Fruit fly (Drosophila melanogaster): Measurements from ENCODE around the gene CG5895.

Gene CG5895

DNA sequence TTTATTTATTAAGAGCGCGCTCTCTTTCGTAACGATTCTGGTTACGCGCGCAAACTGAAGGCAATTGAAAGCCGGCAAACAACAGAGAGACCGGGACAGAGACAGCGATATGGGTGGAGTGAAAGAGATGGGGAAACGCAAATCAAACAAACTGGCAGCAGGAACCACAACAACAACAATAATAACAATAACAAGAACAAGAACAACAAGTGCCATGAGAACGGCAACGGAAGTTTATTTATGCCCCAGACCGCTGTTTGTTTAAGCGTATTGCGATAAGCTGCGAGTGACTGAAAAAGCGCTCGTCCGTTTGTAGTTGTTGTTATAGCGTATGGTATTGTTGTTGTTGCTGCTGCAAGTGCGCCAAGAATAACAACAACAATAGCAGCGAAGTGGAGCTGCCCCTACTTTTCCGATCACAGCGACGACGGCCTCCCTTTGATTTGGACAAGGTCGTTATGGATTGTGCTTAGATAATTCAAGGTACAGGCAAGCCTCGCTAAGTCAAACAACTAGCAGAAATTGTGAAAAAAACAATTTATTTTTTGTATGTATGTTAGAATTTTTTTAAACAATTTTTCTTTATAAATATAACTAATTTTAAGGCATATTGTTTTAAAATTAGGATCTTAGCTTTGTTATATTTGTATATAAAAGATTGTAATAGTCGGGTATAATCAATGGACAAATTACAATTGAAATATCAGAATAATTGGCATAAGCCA, 9.1 kb upstream of the CG5895 start (continued):
- TF ChIP-seq CG10209 (GFP tag; optimal IDR thresholded peaks at IDR 0.05) (peak; percentile 70), peb (GFP tag; IDR thresholded peaks at IDR 0.05) (no peak), lab (GFP tag; optimal IDR thresholded peaks at IDR 0.05) (peak; percentile 78), CG2202 (tag; optimal IDR thresholded peaks at IDR 0.05) (peak; percentile 87), CG6683 (GFP tag; optimal IDR thresholded peaks at IDR 0.05) (peak; percentile 45), Side (GFP tag; optimal IDR thresholded peaks at IDR 0.05) (peak; percentile 68), NK7.1 (GFP tag; optimal IDR thresholded peaks at IDR 0.05) (peak; percentile 70), sr (GFP tag; IDR thresholded peaks at IDR 0.05) (0 out of 3 replicates have a peak, but pooled peaks have one; percentile 55), CG15696 (tag; optimal IDR thresholded peaks at IDR 0.05) (peak; percentile 69), CG4360 (GFP tag; IDR thresholded peaks at IDR 0.05) (peak; percentile 97), GATAe (GFP tag; conservative IDR thresholded peaks at IDR 0.05) (no peak), Blimp-1 (GFP tag; optimal IDR thresholded peaks at IDR 0.05) (peak; percentile 61), CG3726 (GFP tag; IDR thresholded peaks at IDR 0.05) (no peak), CG18764 (GFP tag; optimal IDR thresholded peaks at IDR 0.05) (peak; percentile 58), CG6854 (GFP tag; optimal IDR thresholded peaks at IDR 0.05) (peak; percentile 72), rib (GFP tag; IDR thresholded peaks at IDR 0.05) (peak; percentile 67), CG17186 (GFP tag; optimal IDR thresholded peaks at IDR 0.05) (peak; percentile 45), CG1529 (GFP tag; optimal IDR thresholded peaks at IDR 0.05) (peak; percentile 79), Oli (tag; optimal IDR thresholded peaks at IDR 0.05) (no peak), bcd (GFP tag; optimal IDR thresholded peaks at IDR 0.05) (peak; percentile 57), pros (GFP tag; optimal IDR thresholded peaks at IDR 0.05) (peak; percentile 56), ase (GFP tag; IDR thresholded peaks at IDR 0.05) (no peak), CG30020 (tag; optimal IDR thresholded peaks at IDR 0.05) (no peak), CG15601 (tag; optimal IDR thresholded peaks at IDR 0.05) (peak; percentile 87), cas (GFP tag; IDR thresholded peaks at IDR 0.05) (no peak), CG5180 (GFP tag; optimal IDR thresholded peaks at IDR 0.05) (peak; percentile 53), ken (GFP tag; IDR thresholded peaks at IDR 0.05) (no peak), tap (tag; optimal IDR thresholded peaks at IDR 0.05) (peak; percentile 17), dysf (GFP tag; IDR thresholded peaks at IDR 0.05) (peak; percentile 28; the same call in 1 of the 3 replicates), sug (tag; optimal IDR thresholded peaks at IDR 0.05) (peak; percentile 72), CG10462 (GFP tag; optimal IDR thresholded peaks at IDR 0.05) (no peak), ham (GFP tag; IDR thresholded peaks at IDR 0.05) (no peak; the same call in 1 of the 2 replicates), CG11456 (GFP tag; IDR thresholded peaks at IDR 0.05) (peak; percentile 71; the same call in 1 of the 3 replicates), CG7987 (GFP tag; optimal IDR thresholded peaks at IDR 0.05) (peak; percentile 66), ftz-f1 (GFP tag; optimal IDR thresholded peaks at IDR 0.05) (peak; percentile 63), CG8281 (tag; optimal IDR thresholded peaks at IDR 0.05) (peak; percentile 48), abd-A (tag; optimal IDR thresholded peaks at IDR 0.05) (no peak), tup (GFP tag; optimal IDR thresholded peaks at IDR 0.05) (peak; percentile 20), grn (GFP tag; optimal IDR thresholded peaks at IDR 0.05) (peak; percentile 80), caup (GFP tag; optimal IDR thresholded peaks at IDR 0.05; ENCODE audit: severe bottlenecking) (peak; percentile 78), CG9932 (GFP tag; IDR thresholded peaks at IDR 0.05) (no peak; the same call in none of the 2 replicates), Neu2 (GFP tag; optimal IDR thresholded peaks at IDR 0.05; ENCODE audit: borderline replicate concordance) (no peak), croc (GFP tag; conservative IDR thresholded peaks at IDR 0.05) (peak; percentile 34; the same call in 1 of the 3 replicates), zfh1 (GFP tag; IDR thresholded peaks at IDR 0.05) (peak; percentile 73; the same call in 2 of the 3 replicates), Atf-2 (GFP tag; optimal IDR thresholded peaks at IDR 0.05) (peak; percentile 42), jigr1 (GFP tag; IDR thresholded peaks at IDR 0.05) (no peak), CG17385 (GFP tag; optimal IDR thresholded peaks at IDR 0.05) (peak; percentile 62), Jarid2 (GFP tag; optimal IDR thresholded peaks at IDR 0.05) (peak; percentile 75), tin (GFP tag; optimal IDR thresholded peaks at IDR 0.05) (no peak)
